Fruit fly (Drosophila melanogaster): ENCODE results near the gene Mtr3.

dm6 chr3L:19871667-19871931, 41.9 kb downstream of the Mtr3 start:
- TF ChIP-seq eg (GFP tag; IDR thresholded peaks at IDR 0.05): no peak
- TF ChIP-seq CG6163 (GFP tag; IDR thresholded peaks at IDR 0.05): no peak
- TF ChIP-seq OdsH (GFP tag; optimal IDR thresholded peaks at IDR 0.05): no peak
- no peak for TF ChIP-seq CG4318 (GFP tag; optimal IDR thresholded peaks at IDR 0.05)

Measured in whole organism, prepupa.